Fruit fly (Drosophila melanogaster) whole organism, prepupa: ENCODE measurements around the gene Hr4.

Source experiments
- CG3032 ChIP-seq: fragments of 200-800 bp; optimal IDR thresholded peaks from 2 replicates; lab custom pipeline; 2019; ENCODE audit warnings: missing biosample characterization, mild to moderate bottlenecking, missing genetic modification characterization, moderate library complexity
- CG31627 ChIP-seq: fragments of 200-800 bp; sonication (Bioruptor generic); optimal IDR thresholded peaks from 3 replicates; lab custom pipeline; 2016; ENCODE audit warnings: missing biosample characterization, missing genetic modification characterization
- Hr39 ChIP-seq: fragments of 200-800 bp; sonication (Bioruptor generic); optimal IDR thresholded peaks from 2 replicates; lab custom pipeline; 2016; ENCODE audit warnings: missing biosample characterization, missing genetic modification characterization
- Hr4 ChIP-seq: fragments of 200-800 bp; sonication (Bioruptor generic); optimal IDR thresholded peaks from 3 replicates; lab custom pipeline; 2016; ENCODE audit warnings: missing biosample characterization, missing genetic modification characterization
- Lpt ChIP-seq: fragments of 200-800 bp; sonication (Bioruptor generic); optimal IDR thresholded peaks from 3 replicates; lab custom pipeline; 2016; ENCODE audit warnings: missing biosample characterization, missing genetic modification characterization
- Sox15 ChIP-seq: fragments of 200-800 bp; sonication (Bioruptor generic); optimal IDR thresholded peaks from 3 replicates; lab custom pipeline; 2016; ENCODE audit warnings: missing biosample characterization, missing genetic modification characterization
- dac ChIP-seq: fragments of 200-800 bp; sonication (Bioruptor generic); optimal IDR thresholded peaks from 2 replicates; lab custom pipeline; 2017; ENCODE audit warnings: missing biosample characterization, mild to moderate bottlenecking, missing genetic modification characterization
- salr ChIP-seq, 2 experiments: fragments of 200-800 bp; sonication (Bioruptor generic); optimal IDR thresholded peaks; 3 replicates each; lab custom pipeline; 2016 to 2018; ENCODE audit warnings: missing biosample characterization in 2 of 2, missing genetic modification characterization in 2 of 2, mild to moderate bottlenecking in 1 of 2
- svp ChIP-seq: fragments of 200-800 bp; sonication (Bioruptor generic); peaks from one replicate; lab custom pipeline; 2016; ENCODE audit warnings: missing biosample characterization, missing genetic modification characterization
- vri ChIP-seq: fragments of 200-800 bp; sonication (Bioruptor generic); optimal IDR thresholded peaks from 3 replicates; lab custom pipeline; 2016; ENCODE audit warnings: missing biosample characterization, mild to moderate bottlenecking, missing genetic modification characterization

Gene Hr4

DNA sequence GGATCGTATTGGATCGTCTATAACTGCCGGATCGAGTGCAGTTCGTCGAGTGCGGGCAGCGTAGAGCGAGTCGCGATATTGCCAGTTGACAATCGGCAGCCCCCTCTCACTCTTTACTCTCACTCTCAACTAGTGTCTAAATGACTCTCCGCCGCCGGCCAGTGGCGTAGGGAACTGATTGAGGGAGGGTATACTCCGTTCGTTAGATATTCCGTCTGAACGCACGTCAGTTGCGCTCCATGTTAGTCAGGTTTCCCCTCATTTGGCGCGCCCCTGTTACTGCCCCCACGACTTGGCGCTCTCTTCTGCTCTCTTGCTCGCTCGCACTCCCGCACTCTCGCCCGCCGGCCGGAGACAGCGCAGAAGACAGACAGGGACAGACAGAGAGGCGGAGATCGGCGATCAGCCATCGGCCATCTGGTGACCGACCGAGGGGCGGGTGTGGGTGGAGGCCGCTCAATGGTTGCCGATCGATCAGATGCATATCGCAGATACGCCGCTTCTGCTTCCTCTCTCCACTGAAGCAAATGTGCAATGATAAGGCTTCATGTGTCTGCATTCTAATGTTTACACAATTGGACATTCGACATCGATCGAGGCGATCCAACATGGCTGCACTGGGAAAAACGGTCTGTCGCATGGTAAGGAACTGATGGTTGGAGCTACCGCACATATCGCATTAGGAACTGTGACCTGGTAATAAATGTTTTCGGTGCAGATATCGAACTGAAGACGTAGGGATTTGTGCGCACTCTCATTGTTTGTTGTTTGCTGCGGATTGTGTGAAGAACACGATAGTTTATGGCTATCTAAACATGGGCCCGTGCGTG, 108.5 kb downstream of the Hr4 start, which contains the start of gene moody (continued):
- peak; percentile 95 for TF ChIP-seq Hr4 (GFP tag; lab: Kevin White, UChicago)
- TF ChIP-seq svp (GFP tag; lab: Kevin White, UChicago), result peak; percentile 99
- peak; percentile 84 to 85 for TF ChIP-seq salr (GFP tag; optimal IDR thresholded peaks at IDR 0.05; lab: Kevin White, UChicago)
- TF ChIP-seq dac (GFP tag; lab: Kevin White, UChicago), result peak; percentile 97
- TF ChIP-seq CG3032 (tag; lab: Kevin White, UChicago), result peak; percentile 87
- TF ChIP-seq vri, result peak; percentile 94
- peak; percentile 90 for TF ChIP-seq Sox15
- peak; percentile 92 for TF ChIP-seq Lpt
- TF ChIP-seq Hr39, result peak; percentile 93
- TF ChIP-seq CG31627, result peak; percentile 92
